Fruit fly (Drosophila melanogaster) whole organism, embryonic: ENCODE data around the gene Pk34A.

ENCODE experiments used
- Bdp1 ChIP-seq: fragments of 200-800 bp; sonication (Bioruptor generic); optimal IDR thresholded peaks from 3 replicates; lab custom pipeline; 2016; ENCODE audit warnings: missing biosample characterization, missing genetic modification characterization
- C15 ChIP-seq: fragments of 200-800 bp; sonication (Bioruptor generic); IDR thresholded peaks from 3 replicates; pipeline ENCODE4 v1.3.6; 2022; ENCODE audit warnings: missing biosample characterization, missing genetic modification characterization
- CG12071 ChIP-seq: fragments of 200-800 bp; sonication (Bioruptor generic); optimal IDR thresholded peaks from 3 replicates; lab custom pipeline; 2018; ENCODE audit warnings: missing biosample characterization, mild to moderate bottlenecking, missing genetic modification characterization
- CG12659 ChIP-seq: fragments of 200-800 bp; sonication (Bioruptor generic); optimal IDR thresholded peaks from 3 replicates; lab custom pipeline; 2017; ENCODE audit warnings: mild to moderate bottlenecking, missing biosample characterization, missing genetic modification reagents, missing genetic modification characterization
- CG14014 ChIP-seq: fragments of 200-800 bp; sonication (Bioruptor generic); IDR thresholded peaks from 2 replicates; pipeline ENCODE4 v1.3.6; 2022; ENCODE audit warnings: missing biosample characterization, missing genetic modification characterization
- CG14860 ChIP-seq: fragments of 200-800 bp; sonication (Bioruptor generic); IDR thresholded peaks from 3 replicates; pipeline ENCODE4 v1.3.6; 2022; ENCODE audit warnings: missing biosample characterization, missing genetic modification characterization; ENCODE audit not compliant: partially characterized antibody
- CG14965 ChIP-seq: fragments of 200-800 bp; sonication (Bioruptor generic); optimal IDR thresholded peaks from 2 replicates; lab custom pipeline; 2016; ENCODE audit warnings: missing biosample characterization, missing genetic modification characterization, borderline replicate concordance
- CG18262 ChIP-seq: fragments of 200-800 bp; optimal IDR thresholded peaks from 3 replicates; lab custom pipeline; 2019; ENCODE audit warnings: missing biosample characterization, mild to moderate bottlenecking, missing genetic modification characterization, moderate library complexity
- CG2129 ChIP-seq: fragments of 200-800 bp; sonication (Bioruptor generic); IDR thresholded peaks from 2 replicates; pipeline ENCODE4 v1.3.6; 2022; ENCODE audit warnings: missing biosample characterization, missing genetic modification characterization; ENCODE audit not compliant: partially characterized antibody
- CG3163 ChIP-seq: fragments of 200-800 bp; sonication (Bioruptor generic); optimal IDR thresholded peaks from 3 replicates; lab custom pipeline; 2016; ENCODE audit warnings: missing biosample characterization, missing genetic modification characterization
- CG4404 ChIP-seq: fragments of 200-800 bp; sonication (Bioruptor generic); IDR thresholded peaks from 2 replicates; pipeline ENCODE4 v1.3.6; 2022; ENCODE audit warnings: missing biosample characterization, missing genetic modification characterization
- CG4617 ChIP-seq: fragments of 200-800 bp; sonication (Bioruptor generic); optimal IDR thresholded peaks from 3 replicates; lab custom pipeline; 2016; ENCODE audit warnings: missing biosample characterization, missing genetic modification characterization, borderline replicate concordance
- CG6272 ChIP-seq: fragments of 200-800 bp; sonication (Bioruptor generic); IDR thresholded peaks from 2 replicates; pipeline ENCODE4 v1.3.6; 2022; ENCODE audit warnings: missing biosample characterization, missing genetic modification characterization
- CG6683 ChIP-seq: fragments of 200-800 bp; sonication (Bioruptor generic); optimal IDR thresholded peaks from 2 replicates; lab custom pipeline; 2017; ENCODE audit warnings: missing biosample characterization, mild to moderate bottlenecking, missing genetic modification characterization, missing genetic modification reagents
- CG6689 ChIP-seq: fragments of 200-800 bp; sonication (Bioruptor generic); IDR thresholded peaks from 2 replicates; pipeline ENCODE4 v1.3.6; 2022; ENCODE audit warnings: missing biosample characterization, missing genetic modification characterization
- CG7556 ChIP-seq: fragments of 200-800 bp; sonication (Bioruptor generic); optimal IDR thresholded peaks from 2 replicates; lab custom pipeline; 2017; ENCODE audit warnings: missing biosample characterization, mild to moderate bottlenecking, missing genetic modification characterization
- CG7745 ChIP-seq: fragments of 200-800 bp; sonication (Bioruptor generic); optimal IDR thresholded peaks from 2 replicates; lab custom pipeline; 2018; ENCODE audit warnings: missing biosample characterization, mild to moderate bottlenecking, missing genetic modification characterization, moderate library complexity
- CG8924 ChIP-seq: fragments of 200-800 bp; optimal IDR thresholded peaks from 3 replicates; lab custom pipeline; 2019; ENCODE audit warnings: missing biosample characterization, mild to moderate bottlenecking, missing genetic modification characterization, moderate library complexity
- CTCF ChIP-seq: fragments of 200-800 bp; sonication (Bioruptor generic); optimal IDR thresholded peaks from 2 replicates; lab custom pipeline; 2017; ENCODE audit warnings: missing biosample characterization, mild to moderate bottlenecking, missing genetic modification characterization, moderate library complexity
- Doc3 ChIP-seq: fragments of 200-800 bp; sonication (Bioruptor generic); IDR thresholded peaks from 3 replicates; pipeline ENCODE4 v1.3.6; 2022; ENCODE audit warnings: missing biosample characterization, missing genetic modification characterization; ENCODE audit not compliant: partially characterized antibody
- H15 ChIP-seq: fragments of 200-800 bp; sonication (Bioruptor generic); IDR thresholded peaks from 3 replicates; pipeline ENCODE4 v1.3.6; 2022; ENCODE audit warnings: missing biosample characterization, missing genetic modification characterization
- Hey ChIP-seq: fragments of 200-800 bp; sonication (Bioruptor generic); optimal IDR thresholded peaks from 3 replicates; lab custom pipeline; 2018; ENCODE audit warnings: missing biosample characterization, mild to moderate bottlenecking, missing genetic modification characterization
- NC2β ChIP-seq: fragments of 200-800 bp; sonication (Bioruptor generic); optimal IDR thresholded peaks from 2 replicates; lab custom pipeline; 2016; ENCODE audit warnings: missing biosample characterization, missing genetic modification characterization
- Neu2 ChIP-seq: fragments of 200-800 bp; sonication (Bioruptor generic); optimal IDR thresholded peaks from 3 replicates; lab custom pipeline; 2016; ENCODE audit warnings: missing biosample characterization, missing genetic modification characterization, borderline replicate concordance
- Stat92E ChIP-seq, 3 experiments: fragments of >200 bp in 2 of 3; fragments of 200-800 bp in 1 of 3; sonication (Bioruptor generic) in 1 of 3; optimal IDR thresholded peaks; 2 replicates each; lab custom pipeline; 2017 to 2019; ENCODE audit warnings: missing biosample characterization in 3 of 3, missing genetic modification characterization in 3 of 3, mild to moderate bottlenecking in 1 of 3, moderate library complexity in 1 of 3
- Trl ChIP-seq, 3 experiments: fragments of >200 bp in 2 of 3; fragments of 200-800 bp in 1 of 3; sonication (Bioruptor generic) in 1 of 3; optimal IDR thresholded peaks; 2 replicates in 1 of 3; 3 replicates in 2 of 3; lab custom pipeline; 2016 to 2017; ENCODE audit warnings: missing biosample characterization in 1 of 3, missing genetic modification characterization in 1 of 3
- chn ChIP-seq: fragments of 200-800 bp; sonication (Bioruptor generic); optimal IDR thresholded peaks from 2 replicates; lab custom pipeline; 2016; ENCODE audit warnings: missing biosample characterization, missing genetic modification characterization
- cwo ChIP-seq: fragments of 200-800 bp; sonication (Bioruptor generic); optimal IDR thresholded peaks from 3 replicates; lab custom pipeline; 2017; ENCODE audit warnings: missing biosample characterization, missing genetic modification characterization, mild to moderate bottlenecking, moderate library complexity, missing genetic modification reagents
- dmrt99B ChIP-seq: fragments of 200-800 bp; sonication (Bioruptor generic); optimal IDR thresholded peaks from 2 replicates; lab custom pipeline; 2018; ENCODE audit warnings: missing biosample characterization, mild to moderate bottlenecking, missing genetic modification characterization, moderate library complexity
- fd102C ChIP-seq: fragments of 200-800 bp; sonication (Bioruptor generic); optimal IDR thresholded peaks from 2 replicates; lab custom pipeline; 2018; ENCODE audit warnings: missing biosample characterization, mild to moderate bottlenecking, missing genetic modification characterization, moderate library complexity
- gcm ChIP-seq: fragments of 200-800 bp; sonication (Bioruptor generic); optimal IDR thresholded peaks from 2 replicates; lab custom pipeline; 2019; ENCODE audit warnings: missing biosample characterization, mild to moderate bottlenecking, missing genetic modification characterization, moderate library complexity
- kah ChIP-seq: fragments of 200-800 bp; sonication (Bioruptor generic); optimal IDR thresholded peaks from 2 replicates; lab custom pipeline; 2018; ENCODE audit warnings: missing biosample characterization, mild to moderate bottlenecking, missing genetic modification characterization
- ken ChIP-seq: fragments of 200-800 bp; sonication (Bioruptor generic); IDR thresholded peaks from 3 replicates; pipeline ENCODE4 v1.3.6; 2022; ENCODE audit warnings: missing biosample characterization, missing genetic modification characterization
- lilli ChIP-seq: fragments of 200-800 bp; sonication (Bioruptor generic); optimal IDR thresholded peaks from 3 replicates; lab custom pipeline; 2016; ENCODE audit warnings: missing biosample characterization, missing genetic modification characterization
- lov ChIP-seq, 2 experiments: fragments of 200-800 bp in 1 of 2; fragments of >200 bp in 1 of 2; sonication (Bioruptor generic) in 1 of 2; IDR thresholded peaks in 1 of 2; optimal IDR thresholded peaks in 1 of 2; 2 replicates in 1 of 2; 3 replicates in 1 of 2; pipeline versions ENCODE4 v1.3.6 to Lab custom; 2017 to 2022; ENCODE audit warnings: missing biosample characterization in 1 of 2, missing genetic modification characterization in 1 of 2
- mam ChIP-seq: fragments of 200-800 bp; sonication (Bioruptor generic); optimal IDR thresholded peaks from 3 replicates; lab custom pipeline; 2016; ENCODE audit warnings: missing biosample characterization, missing genetic modification characterization
- nerfin-1 ChIP-seq: fragments of 200-800 bp; sonication (Bioruptor generic); optimal IDR thresholded peaks from 3 replicates; lab custom pipeline; 2019; ENCODE audit warnings: missing biosample characterization, mild to moderate bottlenecking, missing genetic modification characterization, moderate library complexity
- oc ChIP-seq: fragments of 200-800 bp; sonication (Bioruptor generic); optimal IDR thresholded peaks from 2 replicates; lab custom pipeline; 2018; ENCODE audit warnings: missing biosample characterization, mild to moderate bottlenecking, missing genetic modification characterization, moderate library complexity
- prd ChIP-seq, 3 experiments: fragments of >200 bp in 2 of 3; fragments of 200-800 bp in 1 of 3; sonication (Bioruptor generic) in 1 of 3; optimal IDR thresholded peaks in 2 of 3; IDR thresholded peaks in 1 of 3; 2 replicates in 2 of 3; 3 replicates in 1 of 3; pipeline versions ENCODE4 v1.3.6 to Lab custom; 2017 to 2022; ENCODE audit warnings: missing biosample characterization in 1 of 3, missing genetic modification characterization in 1 of 3
- salm ChIP-seq: fragments of 200-800 bp; sonication (Bioruptor generic); optimal IDR thresholded peaks from 2 replicates; lab custom pipeline; 2018; ENCODE audit warnings: missing biosample characterization, mild to moderate bottlenecking, missing genetic modification characterization
- sens-2 ChIP-seq: fragments of 200-800 bp; sonication (Bioruptor generic); IDR thresholded peaks from 2 replicates; pipeline ENCODE4 v1.3.6; 2022; ENCODE audit warnings: missing biosample characterization, missing genetic modification characterization
- slp2 ChIP-seq: fragments of 200-800 bp; sonication (Bioruptor generic); optimal IDR thresholded peaks from 2 replicates; lab custom pipeline; 2016; ENCODE audit warnings: missing biosample characterization, missing genetic modification characterization
- ssp ChIP-seq: fragments of 200-800 bp; sonication (Bioruptor generic); IDR thresholded peaks from 2 replicates; pipeline ENCODE4 v1.3.6; 2022; ENCODE audit warnings: missing biosample characterization, missing genetic modification characterization
- toy ChIP-seq: fragments of 200-800 bp; sonication (Bioruptor generic); IDR thresholded peaks from 2 replicates; pipeline ENCODE4 v1.3.6; 2022; ENCODE audit warnings: missing biosample characterization, missing genetic modification characterization
- vnd ChIP-seq: fragments of 200-800 bp; sonication (Bioruptor generic); IDR thresholded peaks from 3 replicates; pipeline ENCODE4 v1.3.6; 2022; ENCODE audit warnings: missing biosample characterization, missing genetic modification characterization; ENCODE audit not compliant: partially characterized antibody
- z ChIP-seq: fragments of 200-800 bp; sonication (Bioruptor generic); IDR thresholded peaks from 3 replicates; pipeline ENCODE4 v1.3.6; 2022; ENCODE audit warnings: missing biosample characterization, missing genetic modification characterization

The Pk34A gene

DNA sequence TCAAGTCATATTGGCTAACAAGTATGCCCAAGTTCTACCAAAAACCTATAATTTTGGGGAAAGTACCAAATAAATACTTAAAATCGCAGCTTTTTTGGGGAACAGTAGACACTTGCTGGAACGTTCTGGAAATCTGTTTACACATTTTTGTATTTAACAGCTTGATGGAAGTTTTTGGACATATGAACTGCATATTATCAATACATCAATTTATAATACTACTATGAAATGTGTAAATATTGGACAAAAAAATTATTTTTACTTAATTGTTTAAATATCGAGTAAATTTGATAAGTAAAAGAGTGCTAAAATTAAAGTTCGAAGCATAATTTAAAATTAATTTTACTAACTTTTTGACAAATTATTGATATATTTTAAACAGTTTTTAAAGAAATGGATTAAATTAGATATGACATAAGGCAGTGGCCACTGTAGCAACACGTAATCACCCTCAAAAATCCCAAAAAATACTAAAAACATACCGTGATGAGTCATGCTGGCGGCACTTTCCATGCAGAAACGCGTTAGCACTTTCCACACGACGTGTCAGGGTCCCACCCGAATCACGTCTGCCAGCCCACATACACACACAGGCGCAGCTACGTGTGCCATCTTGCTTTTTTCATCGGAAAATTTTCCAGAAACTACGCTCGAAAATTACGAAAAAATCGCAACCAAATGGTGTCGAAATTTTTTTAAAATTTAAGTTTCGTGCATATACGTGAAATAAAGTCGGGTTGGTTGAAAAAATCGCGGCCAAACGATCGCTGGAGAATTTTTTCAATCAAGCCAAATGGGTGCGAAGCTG lies 6.6 kb downstream of the Pk34A start, which contains the start of gene Sirt1 (continued):
- no peak for TF ChIP-seq CG2129
- peak; percentile 88 for TF ChIP-seq CG8924 (tag; lab: Kevin White, UChicago)
- 0 out of 2 replicates have a peak, but pooled peaks have one; percentile 8 for TF ChIP-seq sens-2
- TF ChIP-seq CG3163: no peak
- no peak for TF ChIP-seq fd102C (GFP tag; lab: Kevin White, UChicago)
- TF ChIP-seq H15: peak; percentile 56; the same call in 2 of the 3 replicates
- TF ChIP-seq nerfin-1 (tag; lab: Kevin White, UChicago): peak; percentile 80
- TF ChIP-seq C15: no peak
- TF ChIP-seq ssp (GFP tag; lab: Robert Waterston, UW): peak; percentile 74
- TF ChIP-seq NC2β (GFP tag; lab: Kevin White, UChicago): no peak
- no peak for TF ChIP-seq CG7745 (tag; lab: Kevin White, UChicago)
- peak; percentile 35 for TF ChIP-seq chn
- peak; percentile 74; the same call in 1 of the 2 replicates for TF ChIP-seq CG14014
- TF ChIP-seq ken (GFP tag; lab: Robert Waterston, UW): peak; percentile 64; the same call in 1 of the 3 replicates
- peak; percentile 72 for TF ChIP-seq cwo (GFP tag; lab: Kevin White, UChicago)
- TF ChIP-seq salm (tag; lab: Kevin White, UChicago): peak; percentile 48
- peak; percentile 92 for TF ChIP-seq CG7556 (GFP tag; lab: Kevin White, UChicago)
- no peak for TF ChIP-seq Doc3 (GFP tag; lab: Robert Waterston, UW)
- TF ChIP-seq CG12659 (GFP tag; lab: Kevin White, UChicago): peak; percentile 93
- TF ChIP-seq CG6689 (GFP tag; lab: Robert Waterston, UW): peak; percentile 92
- TF ChIP-seq Bdp1: peak; percentile 19
- no peak for TF ChIP-seq Trl (optimal IDR thresholded peaks at IDR 0.05; lab: Kevin White, UChicago)
- peak; percentile 14 for TF ChIP-seq Trl (GFP tag; optimal IDR thresholded peaks at IDR 0.05; lab: Kevin White, UChicago)
- TF ChIP-seq prd (optimal IDR thresholded peaks at IDR 0.05; lab: Kevin White, UChicago): no peak
- peak; percentile 89 for TF ChIP-seq prd (GFP tag; IDR thresholded peaks at IDR 0.05; lab: Robert Waterston, UW)
- peak; percentile 59 for TF ChIP-seq mam (GFP tag; lab: Kevin White, UChicago)
- peak in 1 of 3 experiments; percentile 86 for TF ChIP-seq Stat92E (GFP tag; optimal IDR thresholded peaks at IDR 0.05; lab: Kevin White, UChicago)
- TF ChIP-seq dmrt99B (tag; lab: Kevin White, UChicago): no peak
- TF ChIP-seq lilli: peak; percentile 76
- TF ChIP-seq CG18262 (tag; lab: Kevin White, UChicago): peak; percentile 94
- TF ChIP-seq CG12071 (GFP tag; lab: Kevin White, UChicago): no peak
- TF ChIP-seq Neu2 (GFP tag; lab: Kevin White, UChicago): no peak
- peak; percentile 45 for TF ChIP-seq CG4617 (GFP tag; lab: Kevin White, UChicago)
- TF ChIP-seq CTCF (GFP tag; lab: Kevin White, UChicago): no peak
- no peak for TF ChIP-seq oc (tag; lab: Kevin White, UChicago)
- TF ChIP-seq Hey: no peak
- TF ChIP-seq CG14965 (GFP tag; lab: Kevin White, UChicago): no peak
- peak; percentile 8; the same call in 1 of the 3 replicates for TF ChIP-seq z (GFP tag; lab: Robert Waterston, UW)
- no peak for TF ChIP-seq CG14860
- peak; percentile 63 for TF ChIP-seq CG6272 (GFP tag; lab: Robert Waterston, UW)
- peak; percentile 49 for TF ChIP-seq kah (GFP tag; lab: Kevin White, UChicago)
- TF ChIP-seq gcm: peak; percentile 67
- peak; percentile 86 for TF ChIP-seq CG4404 (GFP tag; lab: Robert Waterston, UW)
- TF ChIP-seq slp2: peak; percentile 16
- peak; percentile 24 for TF ChIP-seq CG6683 (GFP tag; lab: Kevin White, UChicago)
- no peak; the same call in 1 of the 2 replicates for TF ChIP-seq toy
- TF ChIP-seq vnd (GFP tag; lab: Robert Waterston, UW): no peak
- no peak for TF ChIP-seq lov (optimal IDR thresholded peaks at IDR 0.05; lab: Kevin White, UChicago)
- TF ChIP-seq lov (GFP tag; IDR thresholded peaks at IDR 0.05; lab: Robert Waterston, UW): 0 out of 3 replicates have a peak, but pooled peaks have one; percentile 29
